Worm (Caenorhabditis elegans) whole organism, L4 larva: ENCODE data around the gene F43C1.7.

Experiments used
- F10B5.3 ChIP-seq: sonication (generic microtip); optimal IDR thresholded peaks from 2 replicates; lab custom pipeline; 2016; ENCODE audit warnings: mild to moderate bottlenecking, missing genetic modification characterization, missing compliant biosample characterization
- R02D3.7 ChIP-seq: fragments of 150-350 bp; sonication (generic microtip); optimal IDR thresholded peaks from 3 replicates; lab custom pipeline; 2014; ENCODE audit warnings: missing biosample characterization, missing genetic modification characterization
- Y105C5A.15 ChIP-seq: fragments of 200-800 bp; sonication (Bioruptor generic); IDR thresholded peaks from 2 replicates; pipeline ENCODE4 v1.3.6; 2022; ENCODE audit warnings: missing genetic modification characterization, missing compliant biosample characterization
- Y5F2A.4 ChIP-seq: fragments of 200-800 bp; sonication (Bioruptor generic); optimal IDR thresholded peaks from 2 replicates; lab custom pipeline; 2018; ENCODE audit warnings: mild to moderate bottlenecking, missing genetic modification characterization, missing compliant biosample characterization
- ZK337.2 ChIP-seq: fragments of 200-800 bp; sonication (Bioruptor generic); IDR thresholded peaks from 2 replicates; pipeline ENCODE4 v1.3.6; 2022; ENCODE audit warnings: missing genetic modification reagents, missing genetic modification characterization, missing compliant biosample characterization
- ZK546.5 ChIP-seq, 2 experiments: sonication (generic microtip); optimal IDR thresholded peaks; 2 replicates each; lab custom pipeline; 2017; ENCODE audit warnings: missing biosample characterization in 2 of 2, missing genetic modification characterization in 2 of 2
- aha-1 ChIP-seq: fragments of 150-350 bp; peaks from one replicate; lab custom pipeline; 2014; ENCODE audit warnings: missing biosample characterization, missing genetic modification characterization
- ama-1 ChIP-seq: fragments of 150-350 bp; optimal IDR thresholded peaks from 2 replicates; lab custom pipeline; 2014; ENCODE audit warnings: inconsistent platforms, mixed read lengths
- attf-4 ChIP-seq: sonication (generic microtip); optimal IDR thresholded peaks from 3 replicates; lab custom pipeline; 2017; ENCODE audit warnings: missing biosample characterization, missing genetic modification characterization
- ceh-62 ChIP-seq: sonication (generic microtip); optimal IDR thresholded peaks from 2 replicates; lab custom pipeline; 2017; ENCODE audit warnings: missing biosample characterization, missing genetic modification characterization
- cey-2 ChIP-seq: sonication (generic microtip); optimal IDR thresholded peaks from 3 replicates; lab custom pipeline; 2017; ENCODE audit warnings: missing genetic modification characterization, mild to moderate bottlenecking, missing compliant biosample characterization, antibody characterized with exemption, borderline replicate concordance; ENCODE audit not compliant: insufficient read depth
- dpl-1 ChIP-seq: fragments of 150-350 bp; optimal IDR thresholded peaks from 2 replicates; lab custom pipeline; 2014; ENCODE audit warnings: missing biosample characterization, missing genetic modification reagents, missing genetic modification characterization
- egl-27 ChIP-seq: sonication (generic microtip); optimal IDR thresholded peaks from 3 replicates; lab custom pipeline; 2017; ENCODE audit warnings: missing biosample characterization, missing genetic modification reagents, missing genetic modification characterization
- egl-43 ChIP-seq: fragments of 200-800 bp; sonication (Bioruptor generic); IDR thresholded peaks from 2 replicates; pipeline ENCODE4 v1.3.6; 2022; ENCODE audit warnings: missing genetic modification reagents, missing genetic modification characterization, missing compliant biosample characterization
- fos-1 ChIP-seq: fragments of 150-350 bp; optimal IDR thresholded peaks from 2 replicates; lab custom pipeline; 2014; ENCODE audit warnings: missing biosample characterization, missing genetic modification characterization
- gei-8 ChIP-seq: fragments of 200-800 bp; sonication (Bioruptor generic); optimal IDR thresholded peaks from 2 replicates; lab custom pipeline; 2018; ENCODE audit warnings: mild to moderate bottlenecking, missing genetic modification characterization, missing compliant biosample characterization
- hif-1 ChIP-seq, 2 experiments: sonication (generic microtip); optimal IDR thresholded peaks; 2 replicates each; lab custom pipeline; 2016 to 2017; ENCODE audit warnings: missing compliant biosample characterization in 2 of 2, missing genetic modification characterization in 2 of 2, missing genetic modification reagents in 2 of 2, missing genotype in 2 of 2, mild to moderate bottlenecking in 1 of 2
- hlh-11 ChIP-seq: fragments of 200-800 bp; sonication (Bioruptor generic); optimal IDR thresholded peaks from 2 replicates; lab custom pipeline; 2018; ENCODE audit warnings: mild to moderate bottlenecking, missing genetic modification characterization, missing compliant biosample characterization
- lin-38 ChIP-seq: fragments of 200-800 bp; sonication (Bioruptor generic); IDR thresholded peaks from 2 replicates; pipeline ENCODE4 v1.3.6; 2022; ENCODE audit warnings: missing genetic modification reagents, missing genetic modification characterization, missing compliant biosample characterization
- lin-39 ChIP-seq: fragments of 150-350 bp; optimal IDR thresholded peaks from 2 replicates; lab custom pipeline; 2014; ENCODE audit warnings: missing biosample characterization, missing genetic modification reagents, missing genetic modification characterization
- lsy-2 ChIP-seq, 2 experiments: fragments of 150-350 bp in 1 of 2; sonication (generic microtip) in 1 of 2; optimal IDR thresholded peaks; 2 replicates each; lab custom pipeline; 2014 to 2017; ENCODE audit warnings: missing biosample characterization in 2 of 2, missing genetic modification characterization in 2 of 2
- mdl-1 ChIP-seq, 2 experiments: fragments of 150-350 bp in 1 of 2; sonication (generic microtip) in 1 of 2; optimal IDR thresholded peaks; 2 replicates each; lab custom pipeline; 2014 to 2017; ENCODE audit warnings: missing biosample characterization in 2 of 2, missing genetic modification characterization in 2 of 2
- mes-2 ChIP-seq: sonication (generic microtip); optimal IDR thresholded peaks from 2 replicates; lab custom pipeline; 2016; ENCODE audit warnings: missing genotype, mild to moderate bottlenecking, missing genetic modification characterization, missing compliant biosample characterization; ENCODE audit not compliant: poor library complexity, severe bottlenecking
- mxl-2 ChIP-seq: fragments of 200-800 bp; sonication (Bioruptor generic); conservative IDR thresholded peaks from 2 replicates; pipeline ENCODE4 v1.3.6; 2022; ENCODE audit warnings: missing genetic modification reagents, missing genetic modification characterization, missing compliant biosample characterization
- nhr-10 ChIP-seq: fragments of 150-350 bp; optimal IDR thresholded peaks from 2 replicates; lab custom pipeline; 2014; ENCODE audit warnings: missing biosample characterization, missing genetic modification characterization
- nhr-102 ChIP-seq: sonication (generic microtip); optimal IDR thresholded peaks from 2 replicates; lab custom pipeline; 2016; ENCODE audit warnings: mild to moderate bottlenecking, missing genetic modification characterization, moderate library complexity, missing compliant biosample characterization
- nhr-111 ChIP-seq: fragments of 200-800 bp; sonication (Bioruptor generic); optimal IDR thresholded peaks from 2 replicates; lab custom pipeline; 2018; ENCODE audit warnings: mild to moderate bottlenecking, missing genetic modification characterization, missing compliant biosample characterization
- nhr-25 ChIP-seq: sonication (generic microtip); optimal IDR thresholded peaks from 2 replicates; lab custom pipeline; 2017; ENCODE audit warnings: missing genetic modification characterization, mild to moderate bottlenecking, missing compliant biosample characterization, antibody characterized with exemption, moderate library complexity, borderline replicate concordance; ENCODE audit not compliant: insufficient read depth
- nhr-28 ChIP-seq: fragments of 150-350 bp; optimal IDR thresholded peaks from 2 replicates; lab custom pipeline; 2014; ENCODE audit warnings: missing biosample characterization, missing genetic modification characterization
- nhr-6 ChIP-seq: fragments of 150-350 bp; optimal IDR thresholded peaks from 2 replicates; lab custom pipeline; 2014; ENCODE audit warnings: missing biosample characterization, missing genetic modification characterization
- nhr-76 ChIP-seq: fragments of 150-350 bp; optimal IDR thresholded peaks from 2 replicates; lab custom pipeline; 2014; ENCODE audit warnings: missing biosample characterization, missing genetic modification characterization
- pha-4 ChIP-seq, 2 experiments: fragments of 150-350 bp in 1 of 2; fragments of 200-800 bp in 1 of 2; sonication (Bioruptor generic) in 1 of 2; IDR thresholded peaks in 1 of 2; optimal IDR thresholded peaks in 1 of 2; 2 replicates each; pipeline versions ENCODE4 v1.3.6 to Lab custom; 2014 to 2022; ENCODE audit warnings: missing genetic modification characterization in 2 of 2, missing genetic modification reagents in 2 of 2, missing biosample characterization in 1 of 2, missing compliant biosample characterization in 1 of 2
- saeg-2 ChIP-seq: fragments of 200-800 bp; sonication (Bioruptor generic); IDR thresholded peaks from 2 replicates; pipeline ENCODE4 v1.3.6; 2022; ENCODE audit warnings: missing genetic modification reagents, missing genetic modification characterization, missing compliant biosample characterization
- sdz-12 ChIP-seq: fragments of 200-800 bp; sonication (Bioruptor generic); optimal IDR thresholded peaks from 2 replicates; lab custom pipeline; 2018; ENCODE audit warnings: mild to moderate bottlenecking, missing genetic modification characterization, missing compliant biosample characterization
- set-16 ChIP-seq: fragments of 200-800 bp; sonication (Bioruptor generic); IDR thresholded peaks from 2 replicates; pipeline ENCODE4 v1.3.6; 2022; ENCODE audit warnings: missing genetic modification reagents, missing genetic modification characterization, missing compliant biosample characterization
- skn-1 ChIP-seq: fragments of 150-350 bp; optimal IDR thresholded peaks from 2 replicates; lab custom pipeline; 2014; ENCODE audit warnings: missing biosample characterization, missing genetic modification characterization
- snpc-4 ChIP-seq: fragments of 150-350 bp; optimal IDR thresholded peaks from 2 replicates; lab custom pipeline; 2014; ENCODE audit warnings: missing biosample characterization, missing genetic modification characterization
- spr-1 ChIP-seq: sonication (generic microtip); optimal IDR thresholded peaks from 2 replicates; lab custom pipeline; 2016; ENCODE audit warnings: mild to moderate bottlenecking, missing genetic modification characterization, missing compliant biosample characterization
- unc-39 ChIP-seq: sonication (generic microtip); optimal IDR thresholded peaks from 2 replicates; lab custom pipeline; 2017; ENCODE audit warnings: missing biosample characterization, missing genetic modification characterization
- unc-62 ChIP-seq, 3 experiments: fragments of 150-350 bp in 1 of 3; sonication (generic microtip); optimal IDR thresholded peaks in 2 of 3; peaks in 1 of 3; 1 replicate in 1 of 3; 2 replicates in 2 of 3; lab custom pipeline; 2014 to 2017; ENCODE audit warnings: missing biosample characterization in 3 of 3, missing genetic modification characterization in 3 of 3, missing genetic modification reagents in 3 of 3, missing genotype in 1 of 3
- zip-2 ChIP-seq: fragments of 150-350 bp; optimal IDR thresholded peaks from 2 replicates; lab custom pipeline; 2014; ENCODE audit warnings: missing biosample characterization, missing genetic modification characterization
- ztf-11 ChIP-seq: fragments of 150-350 bp; optimal IDR thresholded peaks from 2 replicates; lab custom pipeline; 2014; ENCODE audit warnings: missing biosample characterization, missing genetic modification characterization
- ztf-7 ChIP-seq: fragments of 150-350 bp; optimal IDR thresholded peaks from 2 replicates; lab custom pipeline; 2014; ENCODE audit warnings: missing biosample characterization, missing genetic modification characterization

The F43C1.7 gene

ce11 chrIII:4278203-4278602 lies 35.8 kb upstream of the F43C1.7 start:
- no peak for TF ChIP-seq fos-1 (tag; lab: Kevin White, UChicago)
- TF ChIP-seq egl-43 = peak; percentile 16; the same call in 1 of the 2 replicates
- peak in 1 of 2 experiments; percentile 47 for TF ChIP-seq unc-62 (GFP tag; optimal IDR thresholded peaks at IDR 0.05 in 1 of 2; lab: Kevin White, UChicago)
- TF ChIP-seq unc-62 (tag; optimal IDR thresholded peaks at IDR 0.05; lab: Kevin White, UChicago) = no peak

ce11 chrIII:4277762-4278161 lies 35.4 kb upstream of the F43C1.7 start:
- TF ChIP-seq unc-62 (GFP tag; optimal IDR thresholded peaks at IDR 0.05 in 1 of 2; lab: Kevin White, UChicago) (peak in 1 of 2 experiments; percentile 53), unc-62 (tag; optimal IDR thresholded peaks at IDR 0.05; lab: Kevin White, UChicago) (no peak), nhr-25 (tag; lab: Kevin White, UChicago) (no peak), Y5F2A.4 (GFP tag; lab: Kevin White, UChicago) (no peak), mxl-2 (GFP tag; lab: Robert Waterston, UW) (no peak), mes-2 (tag; lab: Kevin White, UChicago) (peak; percentile 6), aha-1 (tag; lab: Kevin White, UChicago) (peak; percentile 58), nhr-10 (no peak), fos-1 (tag; lab: Kevin White, UChicago) (no peak), hif-1 (tag; optimal IDR thresholded peaks at IDR 0.05; lab: Kevin White, UChicago) (no peak), ceh-62 (tag; lab: Kevin White, UChicago) (no peak), pha-4 (GFP tag; IDR thresholded peaks at IDR 0.05; lab: Robert Waterston, UW) (no peak), pha-4 (tag; optimal IDR thresholded peaks at IDR 0.05; lab: Kevin White, UChicago) (no peak), cey-2 (no peak), egl-43 (no peak), ZK337.2 (GFP tag; lab: Robert Waterston, UW) (no peak), nhr-28 (tag; lab: Kevin White, UChicago) (no peak), mdl-1 (tag; optimal IDR thresholded peaks at IDR 0.05; lab: Kevin White, UChicago) (no peak), ztf-11 (no peak), hlh-11 (tag; lab: Kevin White, UChicago) (no peak), lin-38 (GFP tag; lab: Robert Waterston, UW) (no peak)

- TF ChIP-seq set-16 (peak; percentile 32; the same call in 1 of the 2 replicates), lin-39 (tag; lab: Kevin White, UChicago) (no peak), ceh-62 (tag; lab: Kevin White, UChicago) (no peak), F10B5.3 (no peak), egl-43 (no peak), nhr-102 (tag; lab: Kevin White, UChicago) (no peak), saeg-2 (GFP tag; lab: Robert Waterston, UW) (no peak)
These were observed 33.9 kb upstream of the F43C1.7 start for ce11 chrIII:4276277-4276676.

- TF ChIP-seq attf-4 (tag; lab: Kevin White, UChicago) (no peak), spr-1 (no peak), set-16 (no peak), lsy-2 (tag; optimal IDR thresholded peaks at IDR 0.05; lab: Kevin White, UChicago) (no peak), nhr-111 (GFP tag; lab: Kevin White, UChicago) (no peak), hif-1 (tag; optimal IDR thresholded peaks at IDR 0.05; lab: Kevin White, UChicago) (no peak), unc-62 (GFP tag; optimal IDR thresholded peaks at IDR 0.05 in 1 of 2; lab: Kevin White, UChicago) (peak in 1 of 2 experiments; percentile 23), unc-62 (tag; optimal IDR thresholded peaks at IDR 0.05; lab: Kevin White, UChicago) (no peak), unc-39 (tag; lab: Kevin White, UChicago) (no peak), nhr-102 (tag; lab: Kevin White, UChicago) (no peak), ama-1 (lab: Kevin White, UChicago) (peak; percentile 8), skn-1 (no peak), egl-27 (tag; lab: Kevin White, UChicago) (no peak), sdz-12 (GFP tag; lab: Kevin White, UChicago) (no peak), nhr-76 (tag; lab: Kevin White, UChicago) (no peak), nhr-6 (tag; lab: Kevin White, UChicago) (no peak), lin-38 (GFP tag; lab: Robert Waterston, UW) (no peak), fos-1 (tag; lab: Kevin White, UChicago) (no peak), dpl-1 (GFP tag; lab: Kevin White, UChicago) (peak; percentile 15), mxl-2 (GFP tag; lab: Robert Waterston, UW) (no peak), ZK546.5 (tag; optimal IDR thresholded peaks at IDR 0.05; lab: Kevin White, UChicago) (no peak), R02D3.7 (tag; lab: Kevin White, UChicago) (no peak), gei-8 (no peak), mdl-1 (tag; optimal IDR thresholded peaks at IDR 0.05; lab: Kevin White, UChicago) (no peak), saeg-2 (GFP tag; lab: Robert Waterston, UW) (no peak), zip-2 (tag; lab: Kevin White, UChicago) (no peak), ztf-7 (tag; lab: Kevin White, UChicago) (no peak), snpc-4 (tag; lab: Kevin White, UChicago) (no peak), F10B5.3 (no peak), Y105C5A.15 (no peak)
These were observed 33.3 kb upstream of the F43C1.7 start for ce11 chrIII:4275704-4276103.
